Worm (Caenorhabditis elegans): ENCODE measurements around the gene rom-1.
"Not testable (repeated sequence)": the region's sequence is repeated elsewhere in the genome, so short reads cannot be mapped to it uniquely, and the experiment has no call there.

The rom-1 gene

DNA sequence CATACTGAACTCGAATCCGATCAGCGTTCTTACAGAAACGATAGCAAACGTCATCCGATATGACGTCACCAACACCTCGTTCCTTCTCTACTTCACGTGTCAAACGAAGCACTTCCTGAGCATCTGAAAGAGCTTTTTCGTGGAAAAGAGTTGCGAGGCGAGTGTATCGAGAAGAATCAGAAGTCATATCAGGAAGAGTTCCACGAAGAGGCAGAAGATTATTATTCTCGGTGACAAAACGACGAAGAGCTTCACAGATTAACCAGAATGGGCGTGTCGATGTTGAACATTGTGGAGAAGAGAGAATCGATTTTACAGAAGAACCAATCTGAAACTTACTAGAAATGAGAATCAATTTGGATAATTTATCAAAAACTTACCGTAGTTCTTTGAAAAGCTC is 11.9 kb downstream of the rom-1 start:
- TF ChIP-seq Y79H2A.3 (GFP tag; conservative IDR thresholded peaks at IDR 0.05) (no peak), ztf-22 (GFP tag; optimal IDR thresholded peaks at IDR 0.05) (no peak), Y67H2A.10 (GFP tag; conservative IDR thresholded peaks at IDR 0.05) (no peak), ztf-6 (GFP tag; IDR thresholded peaks at IDR 0.05) (no peak), mxl-1 (tag; optimal IDR thresholded peaks at IDR 0.05) (no peak), lsl-1 (GFP tag; optimal IDR thresholded peaks at IDR 0.05) (no peak), F10E7.11 (tag; optimal IDR thresholded peaks at IDR 0.05) (no peak), cebp-2 (GFP tag; IDR thresholded peaks at IDR 0.05) (no peak), attf-6 (GFP tag; IDR thresholded peaks at IDR 0.05) (no peak), snpc-4 (GFP tag; optimal IDR thresholded peaks at IDR 0.05) (no peak), snpc-4 (tag; optimal IDR thresholded peaks at IDR 0.05) (no peak), unc-62 (GFP tag; optimal IDR thresholded peaks at IDR 0.05) (no peak), rcor-1 (GFP tag; IDR thresholded peaks at IDR 0.05) (no peak), snpc-1.1 (tag; optimal IDR thresholded peaks at IDR 0.05; ENCODE audit: insufficient read depth) (no peak), C17E4.6 (GFP tag; IDR thresholded peaks at IDR 0.05) (no peak), aptf-3 (GFP tag; IDR thresholded peaks at IDR 0.05) (no peak)

DNA sequence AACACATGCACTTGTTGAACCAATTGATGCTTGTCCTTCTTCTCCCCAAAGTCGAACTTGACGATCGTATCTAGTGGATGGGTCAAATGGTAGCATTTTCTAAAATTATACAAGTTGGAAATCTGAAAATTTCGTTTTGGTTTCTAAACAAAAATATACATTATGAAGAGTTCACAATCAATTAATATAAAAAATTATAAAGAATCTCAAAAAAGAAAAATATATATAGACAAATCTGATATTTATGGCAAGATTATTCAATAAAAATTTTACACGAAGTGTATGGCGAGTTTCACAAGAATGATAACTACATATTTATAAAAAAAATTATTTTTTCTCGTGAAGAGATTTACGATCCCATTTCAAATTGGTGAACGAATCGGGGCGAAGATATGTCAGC is 13.2 kb downstream of the rom-1 start, which contains the start of gene ula-1:
Gene ula-1, minus strand, starts transcription at position 101 of the 400 bp plus-strand sequence.
- no peak for TF ChIP-seq lin-54 (GFP tag; optimal IDR thresholded peaks at IDR 0.05)

DNA sequence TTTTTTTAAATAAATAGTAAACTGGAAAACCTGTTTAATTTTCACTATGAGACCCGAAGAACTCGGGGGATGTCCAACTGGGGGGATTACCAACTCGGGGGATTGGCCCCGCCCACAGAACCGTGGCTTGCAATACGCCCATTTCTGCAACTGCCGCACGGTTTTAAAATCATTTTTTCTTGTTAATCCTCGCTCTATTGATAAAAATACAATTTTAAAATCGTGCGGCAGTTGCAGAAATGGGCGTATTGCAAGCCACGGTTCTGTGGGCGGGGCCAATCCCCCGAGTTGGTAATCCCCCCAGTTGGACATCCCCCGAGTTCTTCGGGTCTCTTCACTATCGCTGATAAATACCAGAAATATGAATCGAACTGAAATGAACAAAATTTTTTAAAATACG is 15.0 kb downstream of the rom-1 start, which contains the start of gene mmab-1:
Gene mmab-1, minus strand, starts transcription at position 95 of the 400 bp plus-strand sequence.
- TF ChIP-seq lin-54 (GFP tag; optimal IDR thresholded peaks at IDR 0.05) (peak; percentile 11), ceh-100 (GFP tag; IDR thresholded peaks at IDR 0.05) (peak; percentile 90), cebp-2 (GFP tag; IDR thresholded peaks at IDR 0.05) (0 out of 2 replicates have a peak, but pooled peaks have one; percentile 10), snpc-4 (tag; optimal IDR thresholded peaks at IDR 0.05) (peak in 2 of 4 experiments; percentile 5 to 25), pbrm-1 (GFP tag; IDR thresholded peaks at IDR 0.05) (peak; percentile 55; the same call in 1 of the 2 replicates), C06A6.2 (GFP tag; conservative IDR thresholded peaks at IDR 0.05) (peak; percentile 84), Y95B8A.8 (GFP tag; IDR thresholded peaks at IDR 0.05) (0 out of 2 replicates have a peak, but pooled peaks have one; percentile 12), Y67H2A.10 (GFP tag; conservative IDR thresholded peaks at IDR 0.05) (peak; percentile 42; the same call in 1 of the 2 replicates), cebp-1 (tag; optimal IDR thresholded peaks at IDR 0.05) (peak; percentile 36), nhr-120 (GFP tag; IDR thresholded peaks at IDR 0.05) (0 out of 2 replicates have a peak, but pooled peaks have one; percentile 76), ztf-18 (tag; optimal IDR thresholded peaks at IDR 0.05) (peak; percentile 6), K11D2.4 (GFP tag; IDR thresholded peaks at IDR 0.05) (peak; percentile 73), lin-26 (GFP tag; IDR thresholded peaks at IDR 0.05) (peak; percentile 18; the same call in 1 of the 2 replicates), attf-3 (GFP tag; conservative IDR thresholded peaks at IDR 0.05) (peak; percentile 18; the same call in 1 of the 2 replicates), nfyb-1 (GFP tag; IDR thresholded peaks at IDR 0.05) (peak; percentile 55), ztf-26 (tag; optimal IDR thresholded peaks at IDR 0.05) (peak; percentile 8), hmg-1.2 (GFP tag; IDR thresholded peaks at IDR 0.05) (peak; percentile 13; the same call in 1 of the 2 replicates), F33H1.4 (GFP tag; IDR thresholded peaks at IDR 0.05) (peak; percentile 44), C17E4.6 (GFP tag; IDR thresholded peaks at IDR 0.05) (peak; percentile 21; the same call in 1 of the 2 replicates), lin-40 (tag; optimal IDR thresholded peaks at IDR 0.05) (peak; percentile 27), egrh-3 (GFP tag; IDR thresholded peaks at IDR 0.05) (peak; percentile 34), mcd-1 (GFP tag; IDR thresholded peaks at IDR 0.05) (peak; percentile 89), ceh-91 (GFP tag; IDR thresholded peaks at IDR 0.05) (0 out of 2 replicates have a peak, but pooled peaks have one; percentile 11), rpc-1 (optimal IDR thresholded peaks at IDR 0.05) (peak; percentile 15), zfh-2 (GFP tag; conservative IDR thresholded peaks at IDR 0.05) (0 out of 2 replicates have a peak, but pooled peaks have one; percentile 34), attf-5 (GFP tag; optimal IDR thresholded peaks at IDR 0.05) (peak; percentile 34)
- TF ChIP-seq snpc-4 (GFP tag; optimal IDR thresholded peaks at IDR 0.05); cebp-1 (GFP tag; IDR thresholded peaks at IDR 0.05); rpc-1 (tag; optimal IDR thresholded peaks at IDR 0.05): not testable (repeated sequence)

Measured in whole organism, young adult.